Worm (Caenorhabditis elegans) whole organism, L1 larva: ENCODE measurements around the gene Y67H2A.7.

ENCODE experiments used
- C04F5.9 ChIP-seq: sonication (generic microtip); optimal IDR thresholded peaks from 2 replicates; lab custom pipeline; 2016; ENCODE audit warnings: missing genetic modification characterization, missing compliant biosample characterization
- Y116A8C.19 ChIP-seq: sonication (generic microtip); optimal IDR thresholded peaks from 2 replicates; lab custom pipeline; 2016; ENCODE audit warnings: missing compliant biosample characterization, missing genetic modification characterization, borderline replicate concordance
- aly-2 ChIP-seq: fragments of 150-350 bp; optimal IDR thresholded peaks from 2 replicates; lab custom pipeline; 2014; ENCODE audit warnings: missing biosample characterization, missing genetic modification characterization
- blmp-1 ChIP-seq: fragments of 150-350 bp; optimal IDR thresholded peaks from 2 replicates; lab custom pipeline; 2014; ENCODE audit warnings: missing biosample characterization, missing genetic modification characterization
- ceh-8 ChIP-seq: fragments of 200-800 bp; sonication (Bioruptor generic); optimal IDR thresholded peaks from 2 replicates; lab custom pipeline; 2018; ENCODE audit warnings: mild to moderate bottlenecking, missing genetic modification characterization, moderate library complexity, missing compliant biosample characterization
- ceh-82 ChIP-seq, 3 experiments: fragments of 150-350 bp in 1 of 3; sonication (generic microtip) in 2 of 3; optimal IDR thresholded peaks; 2 replicates each; lab custom pipeline; 2014 to 2017; ENCODE audit warnings: missing biosample characterization in 3 of 3, missing genetic modification characterization in 3 of 3
- ceh-90 ChIP-seq: sonication (generic microtip); optimal IDR thresholded peaks from 2 replicates; lab custom pipeline; 2016; ENCODE audit warnings: missing genetic modification characterization, missing compliant biosample characterization
- dsc-1 ChIP-seq: sonication (generic microtip); optimal IDR thresholded peaks from 2 replicates; lab custom pipeline; 2016; ENCODE audit warnings: mild to moderate bottlenecking, missing genetic modification characterization, missing compliant biosample characterization
- efl-3 ChIP-seq: fragments of 200-800 bp; sonication (Bioruptor generic); optimal IDR thresholded peaks from 2 replicates; lab custom pipeline; 2018; ENCODE audit warnings: mild to moderate bottlenecking, missing genetic modification characterization, missing compliant biosample characterization
- egl-13 ChIP-seq: sonication (generic microtip); optimal IDR thresholded peaks from 2 replicates; lab custom pipeline; 2016; ENCODE audit warnings: missing genotype, missing genetic modification reagents, missing genetic modification characterization, missing compliant biosample characterization
- elt-2 ChIP-seq: sonication (generic microtip); optimal IDR thresholded peaks from 2 replicates; lab custom pipeline; 2016; ENCODE audit warnings: missing genetic modification characterization, mild to moderate bottlenecking, inconsistent platforms, missing compliant biosample characterization, missing genetic modification reagents
- elt-3 ChIP-seq, 6 experiments: fragments of 150-350 bp in 1 of 6; sonication (generic microtip); optimal IDR thresholded peaks; 2 replicates each; lab custom pipeline; 2017 to 2018; ENCODE audit warnings: missing biosample characterization in 6 of 6, missing genetic modification characterization in 6 of 6, inconsistent platforms in 1 of 6
- fkh-10 ChIP-seq: sonication (generic microtip); optimal IDR thresholded peaks from 2 replicates; lab custom pipeline; 2017; ENCODE audit warnings: missing biosample characterization, missing genetic modification reagents, missing genetic modification characterization
- fkh-4 ChIP-seq: sonication (generic microtip); optimal IDR thresholded peaks from 2 replicates; lab custom pipeline; 2016; ENCODE audit warnings: missing compliant biosample characterization, missing genetic modification characterization, borderline replicate concordance
- fos-1 ChIP-seq: fragments of 150-350 bp; optimal IDR thresholded peaks from 2 replicates; lab custom pipeline; 2014; ENCODE audit warnings: missing biosample characterization, missing genetic modification characterization
- hlh-17 ChIP-seq: fragments of 200-800 bp; sonication (Bioruptor generic); optimal IDR thresholded peaks from 2 replicates; lab custom pipeline; 2018; ENCODE audit warnings: missing genetic modification characterization, mild to moderate bottlenecking, missing compliant biosample characterization, moderate library complexity, borderline replicate concordance
- hlh-4 ChIP-seq: sonication (generic microtip); optimal IDR thresholded peaks from 2 replicates; lab custom pipeline; 2016; ENCODE audit warnings: mild to moderate bottlenecking, missing genetic modification characterization, missing compliant biosample characterization
- isw-1 ChIP-seq: fragments of 200-800 bp; sonication (Bioruptor generic); IDR thresholded peaks from 2 replicates; pipeline ENCODE4 v1.3.6; 2022; ENCODE audit warnings: missing genetic modification characterization, missing compliant biosample characterization
- jun-1 ChIP-seq: fragments of 150-350 bp; optimal IDR thresholded peaks from 2 replicates; lab custom pipeline; 2014; ENCODE audit warnings: missing biosample characterization, missing genetic modification reagents, missing genetic modification characterization
- lin-35 ChIP-seq, 2 experiments: fragments of 150-350 bp; optimal IDR thresholded peaks; 2 replicates each; lab custom pipeline; 2014; ENCODE audit warnings: missing biosample characterization in 2 of 2, missing genetic modification characterization in 2 of 2, missing genetic modification reagents in 2 of 2
- lir-3 ChIP-seq: sonication (generic microtip); optimal IDR thresholded peaks from 2 replicates; lab custom pipeline; 2016; ENCODE audit warnings: mild to moderate bottlenecking, missing genetic modification characterization, moderate library complexity, missing compliant biosample characterization; ENCODE audit not compliant: poor library complexity
- mab-9 ChIP-seq: fragments of 200-800 bp; sonication (Bioruptor generic); IDR thresholded peaks from 2 replicates; pipeline ENCODE4 v1.3.6; 2022; ENCODE audit warnings: missing genetic modification reagents, missing genetic modification characterization, missing compliant biosample characterization
- mdl-1 ChIP-seq, 2 experiments: fragments of 150-350 bp; optimal IDR thresholded peaks; 2 replicates each; lab custom pipeline; 2014 to 2017; ENCODE audit warnings: missing biosample characterization in 2 of 2, missing genetic modification characterization in 2 of 2, inconsistent platforms in 1 of 2
- mef-2 ChIP-seq: fragments of 150-350 bp; optimal IDR thresholded peaks from 2 replicates; lab custom pipeline; 2014; ENCODE audit warnings: missing biosample characterization, missing genetic modification characterization
- nhr-11 ChIP-seq: fragments of 150-350 bp; optimal IDR thresholded peaks from 2 replicates; lab custom pipeline; 2014; ENCODE audit warnings: missing biosample characterization, missing genetic modification characterization
- nhr-12 ChIP-seq: sonication (generic microtip); optimal IDR thresholded peaks from 2 replicates; lab custom pipeline; 2017; ENCODE audit warnings: missing biosample characterization, missing genetic modification characterization
- nhr-20 ChIP-seq: sonication (generic microtip); optimal IDR thresholded peaks from 2 replicates; lab custom pipeline; 2016; ENCODE audit warnings: mild to moderate bottlenecking, missing genetic modification characterization, missing compliant biosample characterization
- nhr-237 ChIP-seq: fragments of 150-350 bp; optimal IDR thresholded peaks from 2 replicates; lab custom pipeline; 2014; ENCODE audit warnings: missing biosample characterization, missing genetic modification characterization
- nhr-28 ChIP-seq: fragments of 150-350 bp; optimal IDR thresholded peaks from 2 replicates; lab custom pipeline; 2014; ENCODE audit warnings: missing biosample characterization, missing genetic modification characterization
- nhr-47 ChIP-seq: sonication (generic microtip); optimal IDR thresholded peaks from 2 replicates; lab custom pipeline; 2016; ENCODE audit warnings: mild to moderate bottlenecking, missing genetic modification characterization, moderate library complexity, missing compliant biosample characterization
- nhr-84 ChIP-seq: sonication (generic microtip); optimal IDR thresholded peaks from 2 replicates; lab custom pipeline; 2017; ENCODE audit warnings: missing biosample characterization, missing genetic modification characterization
- nhr-85 ChIP-seq: sonication (generic microtip); peaks from one replicate; lab custom pipeline; 2016; ENCODE audit warnings: missing genetic modification characterization, inconsistent platforms, missing compliant biosample characterization
- nhr-90 ChIP-seq: sonication (generic microtip); optimal IDR thresholded peaks from 2 replicates; lab custom pipeline; 2016; ENCODE audit warnings: mild to moderate bottlenecking, missing genetic modification characterization, missing compliant biosample characterization; ENCODE audit not compliant: poor library complexity
- pag-3 ChIP-seq: sonication (generic microtip); optimal IDR thresholded peaks from 2 replicates; lab custom pipeline; 2017; ENCODE audit warnings: missing genetic modification characterization, mild to moderate bottlenecking, missing compliant biosample characterization, antibody characterized with exemption, borderline replicate concordance; ENCODE audit not compliant: insufficient read depth
- pqm-1 ChIP-seq: sonication (generic microtip); optimal IDR thresholded peaks from 3 replicates; lab custom pipeline; 2017; ENCODE audit warnings: missing biosample characterization, missing genetic modification characterization
- rnt-1 ChIP-seq: sonication (generic microtip); optimal IDR thresholded peaks from 2 replicates; lab custom pipeline; 2016; ENCODE audit warnings: mild to moderate bottlenecking, missing genetic modification characterization, moderate library complexity, missing compliant biosample characterization
- skn-1 ChIP-seq: fragments of 150-350 bp; optimal IDR thresholded peaks from 2 replicates; lab custom pipeline; 2014; ENCODE audit warnings: missing biosample characterization, missing genetic modification characterization
- sox-4 ChIP-seq: sonication (generic microtip); optimal IDR thresholded peaks from 2 replicates; lab custom pipeline; 2016; ENCODE audit warnings: missing genetic modification characterization, missing compliant biosample characterization
- sptf-1 ChIP-seq: fragments of 150-350 bp; optimal IDR thresholded peaks from 2 replicates; lab custom pipeline; 2014; ENCODE audit warnings: missing biosample characterization, missing genetic modification characterization
- swsn-7 ChIP-seq: sonication (generic microtip); optimal IDR thresholded peaks from 2 replicates; lab custom pipeline; 2016; ENCODE audit warnings: missing genetic modification characterization, missing compliant biosample characterization
- tlp-1 ChIP-seq: fragments of 150-350 bp; optimal IDR thresholded peaks from 2 replicates; lab custom pipeline; 2014; ENCODE audit warnings: missing biosample characterization, missing genetic modification characterization
- unc-130 ChIP-seq: fragments of 150-350 bp; optimal IDR thresholded peaks from 2 replicates; lab custom pipeline; 2017; ENCODE audit warnings: missing biosample characterization, missing genetic modification characterization, inconsistent platforms
- unc-30 ChIP-seq: sonication (generic microtip); optimal IDR thresholded peaks from 2 replicates; lab custom pipeline; 2017; ENCODE audit warnings: missing biosample characterization, missing genetic modification characterization
- unc-62 ChIP-seq: fragments of 150-350 bp; optimal IDR thresholded peaks from 2 replicates; lab custom pipeline; 2014; ENCODE audit warnings: missing biosample characterization, missing genetic modification reagents, missing genetic modification characterization
- unc-86 ChIP-seq: sonication (generic microtip); optimal IDR thresholded peaks from 2 replicates; lab custom pipeline; 2016; ENCODE audit warnings: missing genetic modification characterization, missing compliant biosample characterization
- unc-98 ChIP-seq: fragments of 200-800 bp; sonication (Bioruptor generic); IDR thresholded peaks from 2 replicates; pipeline ENCODE4 v1.3.6; 2022; ENCODE audit warnings: missing genetic modification characterization, missing compliant biosample characterization
- xbp-1 ChIP-seq: sonication (generic microtip); optimal IDR thresholded peaks from 2 replicates; lab custom pipeline; 2016; ENCODE audit warnings: missing genetic modification characterization, missing compliant biosample characterization
- zag-1 ChIP-seq: fragments of 150-350 bp; optimal IDR thresholded peaks from 2 replicates; lab custom pipeline; 2014; ENCODE audit warnings: missing biosample characterization, missing genetic modification characterization
- zip-4 ChIP-seq: fragments of 200-800 bp; sonication (Bioruptor generic); optimal IDR thresholded peaks from 2 replicates; lab custom pipeline; 2018; ENCODE audit warnings: mild to moderate bottlenecking, missing genetic modification characterization, moderate library complexity, missing compliant biosample characterization
- ztf-4 ChIP-seq: fragments of 150-350 bp; optimal IDR thresholded peaks from 2 replicates; lab custom pipeline; 2014; ENCODE audit warnings: missing biosample characterization, missing genetic modification characterization

Gene Y67H2A.7

DNA sequence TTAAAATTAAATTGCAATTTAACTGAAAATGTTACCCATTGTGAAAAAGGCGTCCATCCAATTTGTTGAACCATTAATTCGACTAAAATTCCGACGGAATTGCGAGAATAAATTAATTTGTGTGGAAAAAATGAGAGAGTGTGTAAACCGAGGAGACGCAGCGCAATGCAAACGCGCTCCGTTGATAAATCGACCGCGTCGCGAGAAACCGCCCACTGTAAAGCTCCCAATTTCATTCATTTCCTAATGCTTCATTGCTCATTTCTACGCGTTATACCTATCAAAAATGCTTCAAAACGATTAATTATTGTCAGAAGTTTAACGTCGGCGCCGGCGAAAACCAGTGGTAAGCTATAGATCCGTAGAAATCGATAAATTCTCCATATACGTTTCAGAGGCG, 5.8 kb upstream of the Y67H2A.7 start, which contains the start of the genes Y67H2A.2 and micu-1 (continued):
- peak; percentile 54 for TF ChIP-seq zip-4 (GFP tag; lab: Kevin White, UChicago)
- no peak for TF ChIP-seq sptf-1 (tag; lab: Kevin White, UChicago)
- peak in 1 of 6 experiments; percentile 50 for TF ChIP-seq elt-3 (tag; optimal IDR thresholded peaks at IDR 0.05; lab: Kevin White, UChicago)
- TF ChIP-seq zag-1 (tag; lab: Kevin White, UChicago) = peak; percentile 1
- TF ChIP-seq pag-3 (tag; lab: Kevin White, UChicago) = no peak
- peak; percentile 92 for TF ChIP-seq nhr-47 (tag; lab: Kevin White, UChicago)
- no peak for TF ChIP-seq unc-30 (tag; lab: Kevin White, UChicago)
- TF ChIP-seq nhr-84 (tag; lab: Kevin White, UChicago) = no peak
- no peak for TF ChIP-seq nhr-11
- peak; percentile 28 for TF ChIP-seq nhr-237 (tag; lab: Kevin White, UChicago)
- peak; percentile 51 for TF ChIP-seq fos-1 (tag; lab: Kevin White, UChicago)
- no peak for TF ChIP-seq hlh-17
- TF ChIP-seq unc-62 (GFP tag; lab: Kevin White, UChicago) = no peak
- TF ChIP-seq nhr-85 (tag; lab: Kevin White, UChicago) = peak; percentile 78
- peak; percentile 50 for TF ChIP-seq lir-3 (tag; lab: Kevin White, UChicago)
- no peak for TF ChIP-seq nhr-28 (tag; lab: Kevin White, UChicago)
- peak in 1 of 2 experiments; percentile 68 for TF ChIP-seq mdl-1 (tag; optimal IDR thresholded peaks at IDR 0.05; lab: Kevin White, UChicago)
- TF ChIP-seq nhr-12 (tag; lab: Kevin White, UChicago) = no peak
- no peak for TF ChIP-seq fkh-4
- TF ChIP-seq tlp-1 = no peak
- TF ChIP-seq egl-13 (tag; lab: Kevin White, UChicago) = peak; percentile 60
- no peak for TF ChIP-seq ztf-4 (tag; lab: Kevin White, UChicago)
- TF ChIP-seq blmp-1 (tag; lab: Kevin White, UChicago) = peak; percentile 28
- TF ChIP-seq nhr-20 = peak; percentile 81
- no peak for TF ChIP-seq efl-3 (GFP tag; lab: Kevin White, UChicago)
- TF ChIP-seq ceh-90 (tag; lab: Kevin White, UChicago) = no peak
- TF ChIP-seq xbp-1 (tag; lab: Kevin White, UChicago) = peak; percentile 84
- TF ChIP-seq swsn-7 = peak; percentile 87
- peak; percentile 56 for TF ChIP-seq sox-4 (tag; lab: Kevin White, UChicago)
- TF ChIP-seq mef-2 (tag; lab: Kevin White, UChicago) = peak; percentile 8
- TF ChIP-seq jun-1 (tag; lab: Kevin White, UChicago) = peak; percentile 64
- peak; percentile 80 for TF ChIP-seq unc-86 (tag; lab: Kevin White, UChicago)
- peak; percentile 45 for TF ChIP-seq elt-2
- peak; percentile 62 for TF ChIP-seq skn-1 (tag; lab: Kevin White, UChicago)
- no peak for TF ChIP-seq hlh-4
- TF ChIP-seq aly-2 = peak; percentile 41
- peak; percentile 89 for TF ChIP-seq rnt-1
- TF ChIP-seq dsc-1 (tag; lab: Kevin White, UChicago) = peak; percentile 88

DNA sequence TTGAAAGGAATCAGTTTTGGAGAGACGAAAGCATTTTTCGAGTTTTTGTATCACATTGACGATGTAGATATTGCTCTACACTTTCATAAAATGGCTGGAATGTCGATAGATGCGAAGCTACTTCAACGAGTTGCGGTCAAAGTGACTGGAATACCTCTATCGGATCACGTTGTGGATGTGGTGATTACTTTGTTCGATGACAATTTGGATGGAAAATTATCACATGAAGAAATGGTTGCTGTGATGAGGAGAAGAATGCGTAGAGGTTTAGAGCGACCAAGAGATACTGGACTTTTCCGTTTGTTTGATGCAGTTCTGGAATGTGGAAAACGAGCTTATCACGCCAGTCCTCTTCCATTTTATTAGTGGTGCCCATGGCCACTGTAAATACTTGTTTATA, 3.9 kb upstream of the Y67H2A.7 start:
- no peak for TF ChIP-seq nhr-237 (tag; lab: Kevin White, UChicago)
- TF ChIP-seq ceh-82 (tag; optimal IDR thresholded peaks at IDR 0.05; lab: Kevin White, UChicago) = no peak
- TF ChIP-seq mab-9 (GFP tag; lab: Robert Waterston, UW) = no peak
- TF ChIP-seq pqm-1 (tag; lab: Kevin White, UChicago) = no peak
- no peak for TF ChIP-seq lin-35 (GFP tag; optimal IDR thresholded peaks at IDR 0.05; lab: Kevin White, UChicago)
- no peak for TF ChIP-seq C04F5.9 (tag; lab: Kevin White, UChicago)
- no peak for TF ChIP-seq nhr-12 (tag; lab: Kevin White, UChicago)
- TF ChIP-seq nhr-90 = no peak
- no peak for TF ChIP-seq ceh-8 (GFP tag; lab: Kevin White, UChicago)
- no peak for TF ChIP-seq fkh-10 (GFP tag; lab: Kevin White, UChicago)
- no peak for TF ChIP-seq Y116A8C.19 (tag; lab: Kevin White, UChicago)
- TF ChIP-seq unc-62 (GFP tag; lab: Kevin White, UChicago) = no peak
- TF ChIP-seq unc-98 = no peak
- no peak for TF ChIP-seq zip-4 (GFP tag; lab: Kevin White, UChicago)
- TF ChIP-seq dsc-1 (tag; lab: Kevin White, UChicago) = no peak
- no peak for TF ChIP-seq isw-1 (GFP tag; lab: Robert Waterston, UW)
- TF ChIP-seq unc-130 (tag; lab: Kevin White, UChicago) = no peak
- TF ChIP-seq hlh-17 = no peak
